Fruit fly (Drosophila melanogaster) Kc167 (cell line): Measurements from ENCODE around the gene CG12974.

Experiments
- h ChIP-seq: fragments of >200 bp; optimal IDR thresholded peaks from 3 replicates; lab custom pipeline; 2018; ENCODE audit warnings: missing external identifiers
- insv ChIP-seq: fragments of >200 bp; optimal IDR thresholded peaks from 3 replicates; lab custom pipeline; 2018; ENCODE audit warnings: missing external identifiers
- psq ChIP-seq: fragments of >200 bp; optimal IDR thresholded peaks from 2 replicates; lab custom pipeline; 2017; ENCODE audit warnings: missing external identifiers
- ttk ChIP-seq: sonication (Bioruptor generic); optimal IDR thresholded peaks from 2 replicates; lab custom pipeline; 2017; ENCODE audit warnings: missing external identifiers

dm6 chr3L:21252932-21253760 is 32.6 kb downstream of the CG12974 start:
- no peak for TF ChIP-seq insv (lab: Kevin White, UChicago)
- TF ChIP-seq h (lab: Kevin White, UChicago), result no peak
- TF ChIP-seq ttk, result no peak
- TF ChIP-seq psq, result no peak
